Fruit fly (Drosophila melanogaster): ENCODE data around the gene bi.

The bi gene

dm6 chrX:4426740-4427338 lies 14.2 kb downstream of the bi start:
- no peak for TF ChIP-seq pan (optimal IDR thresholded peaks at IDR 0.05)
- TF ChIP-seq dl (GFP tag; optimal IDR thresholded peaks at IDR 0.05; ENCODE audit: insufficient read depth in 1 of 2, partially characterized antibody in 2 of 2): peak; percentile 22 to 45
- peak; percentile 25 for TF ChIP-seq Hr78 (GFP tag; optimal IDR thresholded peaks at IDR 0.05)
- TF ChIP-seq brk (GFP tag; optimal IDR thresholded peaks at IDR 0.05): no peak
- TF ChIP-seq GATAd (GFP tag; optimal IDR thresholded peaks at IDR 0.05): no peak
- TF ChIP-seq Dfd (GFP tag; optimal IDR thresholded peaks at IDR 0.05): no peak
- TF ChIP-seq Sp1 (GFP tag; optimal IDR thresholded peaks at IDR 0.05): peak; percentile 49
- no peak for TF ChIP-seq OdsH (GFP tag; optimal IDR thresholded peaks at IDR 0.05)
- TF ChIP-seq CG32264 (GFP tag; optimal IDR thresholded peaks at IDR 0.05): no peak
- peak; percentile 18 for TF ChIP-seq Abd-B (GFP tag; optimal IDR thresholded peaks at IDR 0.05)
- TF ChIP-seq jim (GFP tag; optimal IDR thresholded peaks at IDR 0.05): peak; percentile 99
- TF ChIP-seq Hnf4 (GFP tag; optimal IDR thresholded peaks at IDR 0.05): no peak
- TF ChIP-seq rgr (GFP tag; optimal IDR thresholded peaks at IDR 0.05): no peak
- peak; percentile 30 for TF ChIP-seq h (GFP tag; optimal IDR thresholded peaks at IDR 0.05)
- TF ChIP-seq Hr83 (GFP tag; optimal IDR thresholded peaks at IDR 0.05; ENCODE audit: poor library complexity, severe bottlenecking): peak; percentile 33
- no peak for TF ChIP-seq lola (GFP tag; optimal IDR thresholded peaks at IDR 0.05)
- no peak for TF ChIP-seq foxo (GFP tag; optimal IDR thresholded peaks at IDR 0.05)
- TF ChIP-seq Myc (optimal IDR thresholded peaks at IDR 0.05): no peak
- no peak for TF ChIP-seq HLH106 (tag; optimal IDR thresholded peaks at IDR 0.05)
- peak; percentile 40 for TF ChIP-seq Dif (GFP tag; optimal IDR thresholded peaks at IDR 0.05; ENCODE audit: partially characterized antibody)
- peak; percentile 69 for TF ChIP-seq psq (GFP tag; optimal IDR thresholded peaks at IDR 0.05)
- TF ChIP-seq CrebA (GFP tag; optimal IDR thresholded peaks at IDR 0.05; ENCODE audit: borderline replicate concordance): no peak
- TF ChIP-seq N (GFP tag; optimal IDR thresholded peaks at IDR 0.05): peak; percentile 78
- no peak for TF ChIP-seq woc (GFP tag; optimal IDR thresholded peaks at IDR 0.05)
- TF ChIP-seq Jra (GFP tag; optimal IDR thresholded peaks at IDR 0.05): no peak
- peak; percentile 49 for TF ChIP-seq fru (GFP tag; optimal IDR thresholded peaks at IDR 0.05)
- TF ChIP-seq Rel (GFP tag; optimal IDR thresholded peaks at IDR 0.05): no peak
- TF ChIP-seq Rel (tag; optimal IDR thresholded peaks at IDR 0.05): peak; percentile 21
- no peak for TF ChIP-seq ey (GFP tag; optimal IDR thresholded peaks at IDR 0.05)

- TF ChIP-seq Mio (GFP tag; optimal IDR thresholded peaks at IDR 0.05): no peak
- no peak for TF ChIP-seq Dif (GFP tag; optimal IDR thresholded peaks at IDR 0.05; ENCODE audit: partially characterized antibody)
- peak; percentile 35 for TF ChIP-seq CG32264 (GFP tag; optimal IDR thresholded peaks at IDR 0.05)
- peak; percentile 81 for TF ChIP-seq Sp1 (GFP tag; optimal IDR thresholded peaks at IDR 0.05)
- TF ChIP-seq CG9705 (GFP tag; optimal IDR thresholded peaks at IDR 0.05): no peak
- no peak for TF ChIP-seq Hr78 (GFP tag; optimal IDR thresholded peaks at IDR 0.05)
- no peak for TF ChIP-seq usp (GFP tag; optimal IDR thresholded peaks at IDR 0.05)
- no peak for TF ChIP-seq GATAd (GFP tag; optimal IDR thresholded peaks at IDR 0.05)
- peak; percentile 2 for TF ChIP-seq rgr (GFP tag; optimal IDR thresholded peaks at IDR 0.05)
- peak; percentile 39 for TF ChIP-seq fru (GFP tag; optimal IDR thresholded peaks at IDR 0.05)
- TF ChIP-seq br (GFP tag; optimal IDR thresholded peaks at IDR 0.05): no peak
- TF ChIP-seq brk (GFP tag; optimal IDR thresholded peaks at IDR 0.05): no peak
- TF ChIP-seq OdsH (GFP tag; optimal IDR thresholded peaks at IDR 0.05): no peak
- TF ChIP-seq sage (GFP tag; optimal IDR thresholded peaks at IDR 0.05): peak; percentile 13
- peak; percentile 71 for TF ChIP-seq woc (GFP tag; optimal IDR thresholded peaks at IDR 0.05)
- TF ChIP-seq HLH106 (tag; optimal IDR thresholded peaks at IDR 0.05): peak; percentile 62
- no peak for TF ChIP-seq Hr83 (GFP tag; optimal IDR thresholded peaks at IDR 0.05; ENCODE audit: poor library complexity, severe bottlenecking)
- no peak for TF ChIP-seq dl (GFP tag; optimal IDR thresholded peaks at IDR 0.05; ENCODE audit: insufficient read depth in 1 of 2, partially characterized antibody in 2 of 2)
- TF ChIP-seq CrebA (GFP tag; optimal IDR thresholded peaks at IDR 0.05; ENCODE audit: borderline replicate concordance): peak; percentile 77
- TF ChIP-seq jim (GFP tag; optimal IDR thresholded peaks at IDR 0.05): no peak
- TF ChIP-seq psq (GFP tag; optimal IDR thresholded peaks at IDR 0.05): peak; percentile 83
- peak in 1 of 2 experiments; percentile 54 for TF ChIP-seq foxo (GFP tag; optimal IDR thresholded peaks at IDR 0.05)
- TF ChIP-seq pan (optimal IDR thresholded peaks at IDR 0.05): no peak
- peak; percentile 81 for TF ChIP-seq h (GFP tag; optimal IDR thresholded peaks at IDR 0.05)
- TF ChIP-seq Vsx2 (GFP tag; optimal IDR thresholded peaks at IDR 0.05; ENCODE audit: partially characterized antibody): no peak
- TF ChIP-seq Hnf4 (GFP tag; optimal IDR thresholded peaks at IDR 0.05): no peak
- TF ChIP-seq Dfd (GFP tag; optimal IDR thresholded peaks at IDR 0.05): no peak
- TF ChIP-seq sv (GFP tag; optimal IDR thresholded peaks at IDR 0.05): no peak
- TF ChIP-seq dmrt93B (GFP tag; optimal IDR thresholded peaks at IDR 0.05): peak; percentile 59
- no peak for TF ChIP-seq Jra (GFP tag; optimal IDR thresholded peaks at IDR 0.05)
- no peak for TF ChIP-seq tai (GFP tag; optimal IDR thresholded peaks at IDR 0.05)
- no peak for TF ChIP-seq lola (GFP tag; optimal IDR thresholded peaks at IDR 0.05)
- no peak for TF ChIP-seq dsf (GFP tag; optimal IDR thresholded peaks at IDR 0.05; ENCODE audit: borderline replicate concordance)
- TF ChIP-seq Myc (optimal IDR thresholded peaks at IDR 0.05): no peak
- TF ChIP-seq Rel (GFP tag; optimal IDR thresholded peaks at IDR 0.05): peak; percentile 56
- TF ChIP-seq Rel (tag; optimal IDR thresholded peaks at IDR 0.05): peak; percentile 46
- TF ChIP-seq Abd-B (GFP tag; optimal IDR thresholded peaks at IDR 0.05): no peak
- peak; percentile 23 for TF ChIP-seq ey (GFP tag; optimal IDR thresholded peaks at IDR 0.05)
- TF ChIP-seq N (GFP tag; optimal IDR thresholded peaks at IDR 0.05): no peak
These were observed 22.4 kb downstream of the bi start for dm6 chrX:4434948-4435639.

Measured in whole organism, wandering third instar larva.